Fruit fly (Drosophila melanogaster) whole organism, wandering third instar larva: ENCODE results near the gene CG2182.

Experiments used
- Abd-B ChIP-seq: fragments of >200 bp; optimal IDR thresholded peaks from 2 replicates; lab custom pipeline; 2017; ENCODE audit warnings: missing biosample characterization, missing genetic modification characterization
- CG32264 ChIP-seq: fragments of 200-800 bp; sonication (Bioruptor generic); optimal IDR thresholded peaks from 2 replicates; lab custom pipeline; 2016; ENCODE audit warnings: missing biosample characterization, missing genetic modification characterization
- CG9705 ChIP-seq: fragments of 200-800 bp; sonication (Bioruptor generic); optimal IDR thresholded peaks from 2 replicates; lab custom pipeline; 2018; ENCODE audit warnings: missing biosample characterization, mild to moderate bottlenecking, missing genetic modification characterization
- CrebA ChIP-seq: fragments of 200-800 bp; sonication (Bioruptor generic); optimal IDR thresholded peaks from 2 replicates; lab custom pipeline; 2016; ENCODE audit warnings: missing biosample characterization, mild to moderate bottlenecking, missing genetic modification characterization, borderline replicate concordance
- Dfd ChIP-seq: fragments of >200 bp; optimal IDR thresholded peaks from 2 replicates; lab custom pipeline; 2017; ENCODE audit warnings: missing biosample characterization, missing genetic modification characterization
- Dif ChIP-seq: fragments of 200-275, 200-300 bp; sonication (Bioruptor generic); optimal IDR thresholded peaks from 2 replicates; lab custom pipeline; 2018; ENCODE audit warnings: missing biosample characterization, missing genetic modification characterization; ENCODE audit not compliant: partially characterized antibody
- GATAd ChIP-seq: sonication (Bioruptor generic); optimal IDR thresholded peaks from 2 replicates; lab custom pipeline; 2016; ENCODE audit warnings: missing biosample characterization, missing genetic modification characterization
- HLH106 ChIP-seq: fragments of 200-800 bp; optimal IDR thresholded peaks from 3 replicates; lab custom pipeline; 2019; ENCODE audit warnings: missing biosample characterization, mild to moderate bottlenecking, missing genetic modification characterization, moderate library complexity
- Hnf4 ChIP-seq: fragments of 200-800 bp; sonication (Bioruptor generic); optimal IDR thresholded peaks from 2 replicates; lab custom pipeline; 2016; ENCODE audit warnings: missing biosample characterization, mild to moderate bottlenecking, missing genetic modification characterization
- Hr78 ChIP-seq: fragments of >200 bp; optimal IDR thresholded peaks from 2 replicates; lab custom pipeline; 2017; ENCODE audit warnings: missing biosample characterization, missing genetic modification characterization
- Hr83 ChIP-seq: fragments of 200-300 bp; sonication (Bioruptor generic); optimal IDR thresholded peaks from 2 replicates; lab custom pipeline; 2016; ENCODE audit warnings: missing biosample characterization, mild to moderate bottlenecking, missing genetic modification characterization, moderate library complexity; ENCODE audit not compliant: poor library complexity, severe bottlenecking
- Jra ChIP-seq: sonication (Bioruptor generic); optimal IDR thresholded peaks from 2 replicates; lab custom pipeline; 2016; ENCODE audit warnings: missing biosample characterization, missing genetic modification characterization
- Mio ChIP-seq: sonication (Bioruptor generic); optimal IDR thresholded peaks from 2 replicates; lab custom pipeline; 2016; ENCODE audit warnings: missing biosample characterization, missing genetic modification characterization
- Myc ChIP-seq: fragments of >200 bp; optimal IDR thresholded peaks from 2 replicates; lab custom pipeline; 2017
- N ChIP-seq: fragments of >200 bp; optimal IDR thresholded peaks from 2 replicates; lab custom pipeline; 2018; ENCODE audit warnings: missing biosample characterization, missing external identifiers, missing genetic modification characterization
- OdsH ChIP-seq: fragments of 200-800 bp; sonication (Bioruptor generic); optimal IDR thresholded peaks from 2 replicates; lab custom pipeline; 2016; ENCODE audit warnings: missing biosample characterization, mild to moderate bottlenecking, missing genetic modification characterization
- Rel ChIP-seq, 2 experiments: fragments of 200-800 bp; sonication (Bioruptor generic) in 1 of 2; optimal IDR thresholded peaks; 2 replicates in 1 of 2; 3 replicates in 1 of 2; lab custom pipeline; 2016 to 2019; ENCODE audit warnings: mild to moderate bottlenecking in 2 of 2, missing biosample characterization in 2 of 2, missing genetic modification characterization in 2 of 2, moderate library complexity in 1 of 2
- Sp1 ChIP-seq: fragments of 200-800 bp; sonication (Bioruptor generic); optimal IDR thresholded peaks from 3 replicates; lab custom pipeline; 2019; ENCODE audit warnings: missing biosample characterization, mild to moderate bottlenecking, missing genetic modification characterization, moderate library complexity
- Vsx2 ChIP-seq: fragments of 200-300, 225-300 bp; sonication (Bioruptor generic); optimal IDR thresholded peaks from 2 replicates; lab custom pipeline; 2018; ENCODE audit warnings: missing biosample characterization, missing genetic modification characterization; ENCODE audit not compliant: partially characterized antibody
- brk ChIP-seq: fragments of 200-800 bp; sonication (Bioruptor generic); optimal IDR thresholded peaks from 2 replicates; lab custom pipeline; 2016; ENCODE audit warnings: missing biosample characterization, mild to moderate bottlenecking, missing genetic modification characterization
- dl ChIP-seq, 2 experiments: fragments of 175-275, 200-275 bp in 1 of 2; fragments of 200-275 bp in 1 of 2; sonication (Bioruptor generic); optimal IDR thresholded peaks; lab custom pipeline; 2018; ENCODE audit warnings: mild to moderate bottlenecking in 2 of 2, missing biosample characterization in 2 of 2, missing genetic modification characterization in 2 of 2, moderate library complexity in 2 of 2; ENCODE audit not compliant: partially characterized antibody in 2 of 2, insufficient read depth in 1 of 2
- dmrt93B ChIP-seq: fragments of 200-800 bp; sonication (Bioruptor generic); optimal IDR thresholded peaks from 2 replicates; lab custom pipeline; 2018; ENCODE audit warnings: missing biosample characterization, mild to moderate bottlenecking, missing genetic modification characterization
- dsf ChIP-seq: sonication (Bioruptor generic); optimal IDR thresholded peaks from 2 replicates; lab custom pipeline; 2016; ENCODE audit warnings: missing biosample characterization, missing genetic modification characterization, borderline replicate concordance
- ey ChIP-seq: fragments of 200-800 bp; sonication (Bioruptor generic); optimal IDR thresholded peaks from 2 replicates; lab custom pipeline; 2016; ENCODE audit warnings: missing biosample characterization, missing genetic modification characterization
- foxo ChIP-seq, 2 experiments: fragments of 200-800 bp; sonication (Bioruptor generic); optimal IDR thresholded peaks; 2 replicates in 1 of 2; 3 replicates in 1 of 2; lab custom pipeline; 2016 to 2017; ENCODE audit warnings: missing biosample characterization in 2 of 2, missing genetic modification characterization in 2 of 2
- fru ChIP-seq: fragments of 200-800 bp; sonication (Bioruptor generic); optimal IDR thresholded peaks from 3 replicates; lab custom pipeline; 2016; ENCODE audit warnings: missing biosample characterization, mild to moderate bottlenecking, missing genetic modification characterization
- h ChIP-seq: fragments of 200-800 bp; sonication (Bioruptor generic); optimal IDR thresholded peaks from 3 replicates; lab custom pipeline; 2016; ENCODE audit warnings: missing biosample characterization, mild to moderate bottlenecking, missing genetic modification characterization
- jim ChIP-seq: fragments of 175-275, 200-325 bp; sonication (Bioruptor generic); optimal IDR thresholded peaks from 2 replicates; lab custom pipeline; 2016; ENCODE audit warnings: missing biosample characterization, mild to moderate bottlenecking, missing genetic modification characterization
- pan ChIP-seq: fragments of >200 bp; optimal IDR thresholded peaks from 2 replicates; lab custom pipeline; 2017
- psq ChIP-seq: fragments of 200-800 bp; sonication (Bioruptor generic); optimal IDR thresholded peaks from 3 replicates; lab custom pipeline; 2017; ENCODE audit warnings: missing biosample characterization, mild to moderate bottlenecking, missing genetic modification characterization, moderate library complexity
- rgr ChIP-seq: fragments of 200-800 bp; sonication (Bioruptor generic); optimal IDR thresholded peaks from 3 replicates; lab custom pipeline; 2016; ENCODE audit warnings: missing biosample characterization, mild to moderate bottlenecking, missing genetic modification characterization
- sage ChIP-seq: fragments of 200-800 bp; sonication (Bioruptor generic); optimal IDR thresholded peaks from 2 replicates; lab custom pipeline; 2016; ENCODE audit warnings: missing biosample characterization, mild to moderate bottlenecking, missing genetic modification characterization
- sv ChIP-seq: fragments of 200-800 bp; sonication (Bioruptor generic); optimal IDR thresholded peaks from 3 replicates; lab custom pipeline; 2016; ENCODE audit warnings: missing biosample characterization, missing genetic modification characterization
- tai ChIP-seq: sonication (Bioruptor generic); optimal IDR thresholded peaks from 2 replicates; lab custom pipeline; 2016; ENCODE audit warnings: missing biosample characterization, missing genetic modification characterization
- usp ChIP-seq: fragments of >200 bp; optimal IDR thresholded peaks from 2 replicates; lab custom pipeline; 2017; ENCODE audit warnings: missing biosample characterization, missing genetic modification characterization
- woc ChIP-seq: sonication (Bioruptor generic); optimal IDR thresholded peaks from 2 replicates; lab custom pipeline; 2016; ENCODE audit warnings: missing biosample characterization, mild to moderate bottlenecking, missing genetic modification characterization

The CG2182 gene

dm6 chr3R:5670660-5671264 lies 11.1 kb upstream of the CG2182 start (continued):
- TF ChIP-seq HLH106 (tag; lab: Kevin White, UChicago) (no peak), Hnf4 (peak; percentile 36), sv (GFP tag; lab: Kevin White, UChicago) (no peak), Dif (GFP tag; lab: Kevin White, UChicago) (no peak), rgr (GFP tag; lab: Kevin White, UChicago) (peak; percentile 4), Mio (peak; percentile 6), Jra (peak; percentile 17), Hr83 (GFP tag; lab: Kevin White, UChicago) (no peak), fru (GFP tag; lab: Kevin White, UChicago) (peak; percentile 11), CG32264 (GFP tag; lab: Kevin White, UChicago) (no peak), N (GFP tag; lab: Kevin White, UChicago) (no peak), jim (peak; percentile 46), Abd-B (GFP tag; lab: Kevin White, UChicago) (no peak), h (GFP tag; lab: Kevin White, UChicago) (no peak), ey (GFP tag; lab: Kevin White, UChicago) (no peak), woc (GFP tag; lab: Kevin White, UChicago) (no peak), pan (lab: Kevin White, UChicago) (no peak), Myc (lab: Kevin White, UChicago) (no peak)

- no peak for TF ChIP-seq dmrt93B (GFP tag; lab: Kevin White, UChicago)
- peak; percentile 60 for TF ChIP-seq psq (GFP tag; lab: Kevin White, UChicago)
- TF ChIP-seq N (GFP tag; lab: Kevin White, UChicago): no peak
- no peak for TF ChIP-seq usp (GFP tag; lab: Kevin White, UChicago)
- no peak for TF ChIP-seq Mio
- no peak for TF ChIP-seq Dif (GFP tag; lab: Kevin White, UChicago)
- TF ChIP-seq Myc (lab: Kevin White, UChicago): no peak
- no peak for TF ChIP-seq CG9705
- TF ChIP-seq tai (GFP tag; lab: Kevin White, UChicago): no peak
Measured at dm6 chr3R:5669740-5670659, 10.3 kb upstream of the CG2182 start.

DNA sequence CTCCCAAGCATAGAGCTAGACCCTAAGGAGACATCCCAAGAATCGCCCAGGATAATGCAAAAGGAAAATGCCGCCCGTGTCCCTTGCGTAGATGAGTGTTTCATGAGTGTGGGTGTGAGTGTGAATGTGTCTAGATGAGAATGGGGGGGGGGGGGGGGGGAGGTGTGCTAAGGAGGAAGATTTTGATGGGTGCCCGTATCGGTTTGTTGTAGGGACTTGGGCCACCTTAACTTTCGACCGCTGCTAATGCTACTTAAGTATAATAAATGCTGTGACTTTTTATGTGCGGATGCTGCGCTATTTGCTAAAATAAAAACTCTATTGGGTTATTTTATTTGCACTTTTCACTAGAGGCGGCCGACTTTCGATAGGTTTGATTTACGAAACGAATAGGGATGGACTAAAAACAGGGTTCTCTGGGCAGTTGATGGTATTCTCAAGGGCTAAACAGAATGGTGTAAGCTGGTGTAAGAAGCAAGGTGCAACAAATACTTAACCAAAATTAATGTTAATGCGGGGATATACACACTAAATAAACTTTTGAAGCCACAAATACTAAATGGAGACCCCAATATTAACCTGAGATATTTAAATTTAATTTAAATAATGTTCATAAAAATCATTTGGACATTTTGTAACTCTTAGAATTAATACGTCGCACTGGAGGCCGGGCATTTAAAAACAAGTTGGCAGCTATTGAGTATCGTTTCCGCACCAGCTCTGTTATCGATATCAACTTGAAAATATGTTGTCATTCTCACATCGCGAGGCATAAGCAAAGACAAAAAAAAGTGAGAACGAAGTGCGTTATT lies 9.4 kb upstream of the CG2182 start, which contains the start of the genes Xe7 and Atg17:
Xe7 (minus strand) TSS at position 407 of the 812 bp plus-strand sequence.
Atg17 (plus strand) TSS at position 786 of the 812 bp plus-strand sequence.
- TF ChIP-seq Mio (no peak), usp (GFP tag; lab: Kevin White, UChicago) (no peak), GATAd (GFP tag; lab: Kevin White, UChicago) (peak; percentile 85), HLH106 (tag; lab: Kevin White, UChicago) (peak; percentile 95), N (GFP tag; lab: Kevin White, UChicago) (no peak), sage (GFP tag; lab: Kevin White, UChicago) (peak; percentile 54), ey (GFP tag; lab: Kevin White, UChicago) (peak; percentile 92), CrebA (GFP tag; lab: Kevin White, UChicago) (no peak), Rel (GFP tag; optimal IDR thresholded peaks at IDR 0.05; lab: Kevin White, UChicago) (no peak), Rel (tag; optimal IDR thresholded peaks at IDR 0.05; lab: Kevin White, UChicago) (peak; percentile 61), fru (GFP tag; lab: Kevin White, UChicago) (peak; percentile 89), Myc (lab: Kevin White, UChicago) (peak; percentile 9), rgr (GFP tag; lab: Kevin White, UChicago) (peak; percentile 91), Hr83 (GFP tag; lab: Kevin White, UChicago) (peak; percentile 31), Sp1 (GFP tag; lab: Kevin White, UChicago) (peak; percentile 88), psq (GFP tag; lab: Kevin White, UChicago) (peak; percentile 81), dl (GFP tag; optimal IDR thresholded peaks at IDR 0.05; lab: Kevin White, UChicago; ENCODE audit: insufficient read depth in 1 of 2, partially characterized antibody in 2 of 2) (no peak), CG9705 (peak; percentile 91), woc (GFP tag; lab: Kevin White, UChicago) (peak; percentile 68), Hr78 (GFP tag; lab: Kevin White, UChicago) (no peak), dsf (GFP tag; lab: Kevin White, UChicago) (peak; percentile 85), sv (GFP tag; lab: Kevin White, UChicago) (peak; percentile 89), foxo (GFP tag; optimal IDR thresholded peaks at IDR 0.05; lab: Kevin White, UChicago) (peak; percentile 19 to 94), Hnf4 (peak; percentile 88), Dfd (GFP tag; lab: Kevin White, UChicago) (peak; percentile 18), OdsH (GFP tag; lab: Kevin White, UChicago) (peak; percentile 86), Vsx2 (GFP tag; lab: Kevin White, UChicago) (no peak), brk (GFP tag; lab: Kevin White, UChicago) (peak; percentile 77), Abd-B (GFP tag; lab: Kevin White, UChicago) (no peak), Jra (peak; percentile 66), dmrt93B (GFP tag; lab: Kevin White, UChicago) (peak; percentile 87), jim (no peak), h (GFP tag; lab: Kevin White, UChicago) (peak; percentile 90), CG32264 (GFP tag; lab: Kevin White, UChicago) (peak; percentile 45), tai (GFP tag; lab: Kevin White, UChicago) (no peak), Dif (GFP tag; lab: Kevin White, UChicago) (no peak), pan (lab: Kevin White, UChicago) (no peak)
